Fruit fly (Drosophila melanogaster) Kc167 (cell line): ENCODE measurements around the gene Ugt37C2.

ENCODE experiments used
- Myc ChIP-seq: fragments of >200 bp; optimal IDR thresholded peaks from 2 replicates; lab custom pipeline; 2017; ENCODE audit warnings: missing external identifiers
- Sin3A ChIP-seq: fragments of >200 bp; optimal IDR thresholded peaks from 2 replicates; lab custom pipeline; 2018; ENCODE audit warnings: missing external identifiers
- h ChIP-seq: fragments of >200 bp; optimal IDR thresholded peaks from 3 replicates; lab custom pipeline; 2018; ENCODE audit warnings: missing external identifiers
- insv ChIP-seq: fragments of >200 bp; optimal IDR thresholded peaks from 3 replicates; lab custom pipeline; 2018; ENCODE audit warnings: missing external identifiers
- psq ChIP-seq: fragments of >200 bp; optimal IDR thresholded peaks from 2 replicates; lab custom pipeline; 2017; ENCODE audit warnings: missing external identifiers
- ttk ChIP-seq: sonication (Bioruptor generic); optimal IDR thresholded peaks from 2 replicates; lab custom pipeline; 2017; ENCODE audit warnings: missing external identifiers

Gene Ugt37C2

dm6 chr2L:16817421-16818101, 23.6 kb downstream of the Ugt37C2 start:
- TF ChIP-seq psq (no peak), ttk (lab: Kevin White, UChicago) (no peak), Sin3A (lab: Kevin White, UChicago) (no peak), h (lab: Kevin White, UChicago) (no peak), Myc (lab: Kevin White, UChicago) (no peak), insv (lab: Kevin White, UChicago) (no peak)

- TF ChIP-seq h (lab: Kevin White, UChicago) (no peak), Sin3A (lab: Kevin White, UChicago) (no peak), psq (no peak), Myc (lab: Kevin White, UChicago) (no peak), insv (lab: Kevin White, UChicago) (no peak), ttk (lab: Kevin White, UChicago) (no peak)
Observed at dm6 chr2L:16818335-16818973, 24.4 kb downstream of the Ugt37C2 start.

- no peak for TF ChIP-seq Sin3A (lab: Kevin White, UChicago)
- no peak for TF ChIP-seq h (lab: Kevin White, UChicago)
- no peak for TF ChIP-seq insv (lab: Kevin White, UChicago)
- no peak for TF ChIP-seq Myc (lab: Kevin White, UChicago)
- no peak for TF ChIP-seq psq
- TF ChIP-seq ttk (lab: Kevin White, UChicago) = no peak
Observed at dm6 chr2L:16819714-16820113, 25.7 kb downstream of the Ugt37C2 start.

DNA sequence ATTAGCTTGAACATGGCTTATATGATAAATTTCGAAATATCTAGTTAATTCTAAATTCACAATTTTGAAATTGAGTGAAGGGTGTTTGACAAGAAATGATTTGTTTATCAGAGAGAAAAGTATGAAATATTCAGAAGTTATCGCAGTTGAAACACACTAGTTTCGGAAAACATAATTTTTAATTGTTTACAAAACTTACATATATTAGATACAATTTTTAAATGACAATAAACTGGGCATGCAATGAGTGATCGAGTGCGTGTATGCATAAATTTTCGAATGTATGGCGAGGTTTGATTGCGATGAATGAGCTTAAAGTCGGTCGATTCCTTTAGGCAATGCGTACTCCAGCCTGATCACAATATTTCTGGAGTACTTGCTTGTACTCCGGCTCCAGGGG, 27.0 kb downstream of the Ugt37C2 start, which contains the start of gene CG13280:
CG13280 (minus strand) TSS at position 101 of the 400 bp plus-strand sequence.
- TF ChIP-seq psq (no peak), insv (lab: Kevin White, UChicago) (no peak), Sin3A (lab: Kevin White, UChicago) (no peak), h (lab: Kevin White, UChicago) (no peak), ttk (lab: Kevin White, UChicago) (no peak), Myc (lab: Kevin White, UChicago) (no peak)

- TF ChIP-seq insv (lab: Kevin White, UChicago) = no peak
- TF ChIP-seq Sin3A (lab: Kevin White, UChicago) = no peak
- TF ChIP-seq Myc (lab: Kevin White, UChicago) = no peak
- no peak for TF ChIP-seq ttk (lab: Kevin White, UChicago)
- no peak for TF ChIP-seq h (lab: Kevin White, UChicago)
- no peak for TF ChIP-seq psq
Observed at dm6 chr2L:16824905-16825333, 30.9 kb downstream of the Ugt37C2 start, which contains the start of gene Cse1. Gene Cse1 (minus strand): TSS chr2L:16825207.

DNA sequence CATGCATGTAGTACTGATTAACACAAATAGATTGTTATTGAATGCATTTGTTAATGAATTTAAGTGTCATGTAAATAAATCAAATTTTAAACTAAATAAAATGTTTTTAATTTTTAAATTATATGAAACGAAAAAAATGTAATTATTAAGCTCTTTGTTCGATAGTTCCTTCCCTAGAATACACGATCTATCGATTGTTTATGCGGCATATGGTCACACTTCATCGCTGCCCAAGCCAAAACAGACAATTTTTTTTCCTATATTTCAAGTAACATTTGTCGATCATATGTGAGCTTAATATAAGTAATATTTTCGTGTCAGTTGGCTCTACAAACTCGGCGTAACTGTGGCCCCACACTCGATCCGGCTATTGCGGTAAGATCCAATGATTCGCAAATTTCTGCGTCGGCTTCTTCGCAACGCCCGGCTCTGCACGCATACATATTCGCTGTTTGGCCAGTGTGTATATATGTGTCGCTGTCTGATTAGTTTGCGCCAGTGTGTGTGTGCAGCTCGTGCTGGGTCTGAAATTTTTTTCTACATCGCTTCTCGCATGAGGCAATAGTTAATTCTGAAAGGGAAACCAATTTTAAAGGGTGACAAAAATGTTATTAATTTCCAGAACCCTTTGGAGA, 33.0 kb downstream of the Ugt37C2 start, which contains the start of gene AspRS-m:
AspRS-m (plus strand) TSS at position 207 of the 635 bp plus-strand sequence.
- TF ChIP-seq h (lab: Kevin White, UChicago) (no peak), ttk (lab: Kevin White, UChicago) (no peak)

- TF ChIP-seq insv (lab: Kevin White, UChicago) (no peak), h (lab: Kevin White, UChicago) (no peak), Myc (lab: Kevin White, UChicago) (no peak)
Observed at dm6 chr2L:16834402-16834801, 40.4 kb downstream of the Ugt37C2 start, which contains the start of gene CG13282. Gene CG13282 (minus strand): TSS chr2L:16834502.

dm6 chr2L:16837158-16837557, 43.1 kb downstream of the Ugt37C2 start, which contains the start of gene Nepl9:
Gene Nepl9 (minus strand): TSS chr2L:16837258.
- TF ChIP-seq Sin3A (lab: Kevin White, UChicago) (no peak), psq (no peak), Myc (lab: Kevin White, UChicago) (no peak)

dm6 chr2L:16837672-16838071, 43.7 kb downstream of the Ugt37C2 start, which contains the start of the genes SclA and SclB:
Gene SclA (plus strand): TSS chr2L:16837972.
Gene SclB (plus strand): TSS chr2L:16837972.
- no peak for TF ChIP-seq ttk (lab: Kevin White, UChicago)
- TF ChIP-seq psq = no peak
- TF ChIP-seq insv (lab: Kevin White, UChicago) = no peak
- TF ChIP-seq Myc (lab: Kevin White, UChicago) = no peak
- no peak for TF ChIP-seq h (lab: Kevin White, UChicago)
- TF ChIP-seq Sin3A (lab: Kevin White, UChicago) = no peak

DNA sequence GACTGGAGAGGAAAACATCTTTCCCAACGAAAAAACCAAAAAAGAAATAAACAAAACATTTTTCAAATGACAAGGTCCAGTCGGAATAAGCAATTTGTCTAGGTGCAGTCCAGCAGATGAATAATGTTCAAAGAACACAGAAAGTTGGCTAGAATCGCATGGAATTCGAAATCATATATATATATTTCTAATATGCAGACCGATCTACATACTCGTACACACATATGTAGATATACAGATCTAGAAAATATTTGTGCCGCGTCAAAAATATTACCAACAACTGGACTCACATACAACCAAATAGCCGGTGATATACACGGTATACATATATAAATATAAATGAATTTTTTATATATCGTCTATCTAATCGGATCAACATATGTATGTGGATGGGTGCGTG, 45.7 kb downstream of the Ugt37C2 start:
- TF ChIP-seq Sin3A (lab: Kevin White, UChicago) (no peak), Myc (lab: Kevin White, UChicago) (no peak), ttk (lab: Kevin White, UChicago) (no peak), psq (no peak), h (lab: Kevin White, UChicago) (no peak), insv (lab: Kevin White, UChicago) (no peak)

- TF ChIP-seq psq (no peak), Myc (lab: Kevin White, UChicago) (no peak), h (lab: Kevin White, UChicago) (no peak), Sin3A (lab: Kevin White, UChicago) (no peak), ttk (lab: Kevin White, UChicago) (no peak), insv (lab: Kevin White, UChicago) (no peak)
Observed at dm6 chr2L:16842505-16842904, 48.5 kb downstream of the Ugt37C2 start.
